Fruit fly (Drosophila melanogaster): Measurements from ENCODE around the gene CG14692.

CG14692 gene

dm6 chr3R:10784058-10784499, 19.7 kb downstream of the CG14692 start, which contains the start of the genes mRpL37 and Rbp1 (continued):
- TF ChIP-seq CG11093 (GFP tag; IDR thresholded peaks at IDR 0.05) (peak; percentile 80; the same call in 2 of the 3 replicates), CG2712 (tag; optimal IDR thresholded peaks at IDR 0.05) (peak; percentile 89), vfl (GFP tag; optimal IDR thresholded peaks at IDR 0.05) (peak; percentile 55), Adf1 (GFP tag; IDR thresholded peaks at IDR 0.05) (peak; percentile 31; the same call in 1 of the 2 replicates), her (GFP tag; optimal IDR thresholded peaks at IDR 0.05) (no peak), tll (GFP tag; optimal IDR thresholded peaks at IDR 0.05) (peak; percentile 7 to 69), CG18476 (GFP tag; optimal IDR thresholded peaks at IDR 0.05) (peak; percentile 63), CG4617 (GFP tag; optimal IDR thresholded peaks at IDR 0.05; ENCODE audit: borderline replicate concordance) (peak; percentile 84), ken (GFP tag; IDR thresholded peaks at IDR 0.05) (no peak; the same call in 2 of the 3 replicates), mirr (GFP tag; optimal IDR thresholded peaks at IDR 0.05) (no peak), CG8388 (GFP tag; optimal IDR thresholded peaks at IDR 0.05) (no peak), lbe (GFP tag; optimal IDR thresholded peaks at IDR 0.05) (no peak), CG17912 (GFP tag; optimal IDR thresholded peaks at IDR 0.05) (peak; percentile 5), eyg (GFP tag; optimal IDR thresholded peaks at IDR 0.05) (no peak), CG13123 (GFP tag; optimal IDR thresholded peaks at IDR 0.05) (peak; percentile 50), ftz-f1 (GFP tag; optimal IDR thresholded peaks at IDR 0.05) (no peak), pita (GFP tag; optimal IDR thresholded peaks at IDR 0.05) (no peak), Neu2 (GFP tag; optimal IDR thresholded peaks at IDR 0.05; ENCODE audit: borderline replicate concordance) (no peak), zfh2 (GFP tag; optimal IDR thresholded peaks at IDR 0.05) (peak; percentile 67), D19A (tag; optimal IDR thresholded peaks at IDR 0.05) (no peak), dysf (GFP tag; IDR thresholded peaks at IDR 0.05) (peak; percentile 88), CG15696 (tag; optimal IDR thresholded peaks at IDR 0.05) (peak; percentile 88), CG6791 (GFP tag; IDR thresholded peaks at IDR 0.05; ENCODE audit: partially characterized antibody) (peak; percentile 60; the same call in 2 of the 3 replicates), exex (tag; optimal IDR thresholded peaks at IDR 0.05) (no peak), Nf-YC (tag; optimal IDR thresholded peaks at IDR 0.05) (peak; percentile 76), h (optimal IDR thresholded peaks at IDR 0.05) (no peak), CG10209 (GFP tag; optimal IDR thresholded peaks at IDR 0.05) (peak; percentile 69), Lhr (GFP tag; optimal IDR thresholded peaks at IDR 0.05) (peak; percentile 64), odd (GFP tag; optimal IDR thresholded peaks at IDR 0.05) (no peak), CG9215 (GFP tag; IDR thresholded peaks at IDR 0.05) (peak; percentile 88), sna (GFP tag; IDR thresholded peaks at IDR 0.05; ENCODE audit: partially characterized antibody) (peak; percentile 86), fd96Cb (tag; optimal IDR thresholded peaks at IDR 0.05) (peak; percentile 59), al (GFP tag; IDR thresholded peaks at IDR 0.05) (peak; percentile 85), CG3847 (GFP tag; IDR thresholded peaks at IDR 0.05) (peak; percentile 85), CG8089 (GFP tag; optimal IDR thresholded peaks at IDR 0.05) (peak; percentile 35), CG4854 (GFP tag; optimal IDR thresholded peaks at IDR 0.05) (peak; percentile 59), seq (GFP tag; IDR thresholded peaks at IDR 0.05) (no peak), CG34422 (GFP tag; IDR thresholded peaks at IDR 0.05) (peak; percentile 47; the same call in 2 of the 3 replicates), kah (GFP tag; optimal IDR thresholded peaks at IDR 0.05) (no peak), otp (GFP tag; IDR thresholded peaks at IDR 0.05) (no peak), Taf1 (GFP tag; IDR thresholded peaks at IDR 0.05) (peak; percentile 63; the same call in 1 of the 2 replicates), MTF-1 (GFP tag; optimal IDR thresholded peaks at IDR 0.05; ENCODE audit: borderline replicate concordance) (no peak), CG33557 (GFP tag; optimal IDR thresholded peaks at IDR 0.05) (peak; percentile 80), CHES-1-like (GFP tag; optimal IDR thresholded peaks at IDR 0.05) (peak; percentile 42), CG9797 (GFP tag; optimal IDR thresholded peaks at IDR 0.05) (peak; percentile 71), toy (GFP tag; IDR thresholded peaks at IDR 0.05) (no peak), org-1 (GFP tag; optimal IDR thresholded peaks at IDR 0.05) (no peak), HmgD (GFP tag; optimal IDR thresholded peaks at IDR 0.05) (no peak), NC2β (GFP tag; optimal IDR thresholded peaks at IDR 0.05) (peak; percentile 45), CG2120 (GFP tag; optimal IDR thresholded peaks at IDR 0.05) (peak; percentile 80), MESR4 (GFP tag; optimal IDR thresholded peaks at IDR 0.05) (no peak)
